Worm (Caenorhabditis elegans): Measurements from ENCODE around the gene F43D2.7.

Gene F43D2.7

DNA sequence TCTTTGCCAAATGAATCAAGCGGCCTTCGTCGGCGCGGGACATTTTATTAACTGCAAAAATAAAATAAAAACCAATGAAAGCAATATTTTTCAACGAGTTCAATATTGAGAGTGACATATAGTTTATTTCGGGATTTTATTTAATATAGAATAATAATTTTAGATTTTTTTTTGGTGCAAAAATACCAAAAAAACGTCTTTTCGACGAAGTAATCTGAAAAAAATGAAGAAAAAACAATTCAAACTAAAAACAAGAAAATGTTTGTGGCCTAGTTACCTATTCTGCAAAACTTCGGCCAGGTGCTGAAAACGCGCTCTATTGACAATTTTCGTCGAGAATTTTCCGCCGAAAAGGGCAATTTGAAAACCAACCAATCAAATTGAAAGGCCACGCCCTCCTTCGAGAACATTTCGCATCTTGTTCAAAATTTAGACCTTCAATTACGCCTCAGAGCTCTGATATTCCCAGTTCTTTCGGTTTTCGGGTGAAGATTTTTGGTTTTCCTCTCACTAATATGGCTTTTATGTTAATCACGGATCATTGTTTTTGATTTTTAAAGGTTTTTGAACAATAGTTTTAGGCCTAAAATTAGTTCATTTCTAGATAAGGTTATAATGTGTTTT, 45.6 kb upstream of the F43D2.7 start, which contains the start of gene C47E8.4 (continued):
- peak; percentile 100 for TF ChIP-seq fkh-8 (tag; optimal IDR thresholded peaks at IDR 0.05)
- no peak for TF ChIP-seq sptf-1 (tag; optimal IDR thresholded peaks at IDR 0.05)
- no peak for TF ChIP-seq ets-5 (GFP tag; IDR thresholded peaks at IDR 0.05)
- peak; percentile 95 for TF ChIP-seq aly-2 (tag; optimal IDR thresholded peaks at IDR 0.05)
- peak; percentile 98 for TF ChIP-seq jun-1 (tag; optimal IDR thresholded peaks at IDR 0.05)
- TF ChIP-seq tbx-2 (tag; optimal IDR thresholded peaks at IDR 0.05), result peak; percentile 100
- no peak for TF ChIP-seq ces-1 (GFP tag; optimal IDR thresholded peaks at IDR 0.05)
- peak; percentile 99 for TF ChIP-seq nhr-90 (tag; optimal IDR thresholded peaks at IDR 0.05; ENCODE audit: poor library complexity)
- peak; percentile 63 for TF ChIP-seq mef-2 (tag; optimal IDR thresholded peaks at IDR 0.05)
- TF ChIP-seq pag-3 (tag; optimal IDR thresholded peaks at IDR 0.05; ENCODE audit: borderline replicate concordance, insufficient read depth), result no peak
- peak; percentile 95 for TF ChIP-seq skn-1 (tag; optimal IDR thresholded peaks at IDR 0.05)
- TF ChIP-seq mep-1 (tag; optimal IDR thresholded peaks at IDR 0.05), result peak; percentile 98
- TF ChIP-seq ztf-4 (tag; optimal IDR thresholded peaks at IDR 0.05), result peak; percentile 98
- TF ChIP-seq blmp-1 (tag; optimal IDR thresholded peaks at IDR 0.05), result peak; percentile 80
- TF ChIP-seq pqm-1 (tag; optimal IDR thresholded peaks at IDR 0.05), result peak; percentile 70
- TF ChIP-seq ceh-8 (GFP tag; optimal IDR thresholded peaks at IDR 0.05), result peak; percentile 98
- peak; percentile 93 for TF ChIP-seq zag-1 (tag; optimal IDR thresholded peaks at IDR 0.05)
- peak; percentile 72 for TF ChIP-seq nhr-28 (tag; optimal IDR thresholded peaks at IDR 0.05)
- TF ChIP-seq mdl-1 (tag; optimal IDR thresholded peaks at IDR 0.05), result peak in 1 of 2 experiments; percentile 90
- peak; percentile 100 for TF ChIP-seq pax-3 (tag; optimal IDR thresholded peaks at IDR 0.05)
- peak; percentile 99 for TF ChIP-seq sox-4 (tag; optimal IDR thresholded peaks at IDR 0.05)
- TF ChIP-seq ceh-63 (GFP tag; optimal IDR thresholded peaks at IDR 0.05), result peak; percentile 96
- peak; percentile 88 for TF ChIP-seq ama-1 (optimal IDR thresholded peaks at IDR 0.05)
- TF ChIP-seq nhr-85 (tag), result peak; percentile 99
- peak; percentile 99 for TF ChIP-seq nhr-77 (tag; optimal IDR thresholded peaks at IDR 0.05)
- peak; percentile 83 for TF ChIP-seq nhr-76 (tag; optimal IDR thresholded peaks at IDR 0.05)
- TF ChIP-seq elt-2 (tag; optimal IDR thresholded peaks at IDR 0.05), result peak; percentile 90
- peak; percentile 99 for TF ChIP-seq fkh-4 (tag; optimal IDR thresholded peaks at IDR 0.05; ENCODE audit: borderline replicate concordance)
- TF ChIP-seq isw-1 (GFP tag; IDR thresholded peaks at IDR 0.05), result peak; percentile 100
- TF ChIP-seq hlh-4 (tag; optimal IDR thresholded peaks at IDR 0.05), result peak; percentile 65
- peak; percentile 99 for TF ChIP-seq unc-86 (tag; optimal IDR thresholded peaks at IDR 0.05)
- TF ChIP-seq snu-23 (GFP tag; optimal IDR thresholded peaks at IDR 0.05), result peak; percentile 99
- TF ChIP-seq ceh-88 (GFP tag; IDR thresholded peaks at IDR 0.05), result peak; percentile 96
- TF ChIP-seq ceh-90 (tag; optimal IDR thresholded peaks at IDR 0.05), result peak; percentile 96

DNA sequence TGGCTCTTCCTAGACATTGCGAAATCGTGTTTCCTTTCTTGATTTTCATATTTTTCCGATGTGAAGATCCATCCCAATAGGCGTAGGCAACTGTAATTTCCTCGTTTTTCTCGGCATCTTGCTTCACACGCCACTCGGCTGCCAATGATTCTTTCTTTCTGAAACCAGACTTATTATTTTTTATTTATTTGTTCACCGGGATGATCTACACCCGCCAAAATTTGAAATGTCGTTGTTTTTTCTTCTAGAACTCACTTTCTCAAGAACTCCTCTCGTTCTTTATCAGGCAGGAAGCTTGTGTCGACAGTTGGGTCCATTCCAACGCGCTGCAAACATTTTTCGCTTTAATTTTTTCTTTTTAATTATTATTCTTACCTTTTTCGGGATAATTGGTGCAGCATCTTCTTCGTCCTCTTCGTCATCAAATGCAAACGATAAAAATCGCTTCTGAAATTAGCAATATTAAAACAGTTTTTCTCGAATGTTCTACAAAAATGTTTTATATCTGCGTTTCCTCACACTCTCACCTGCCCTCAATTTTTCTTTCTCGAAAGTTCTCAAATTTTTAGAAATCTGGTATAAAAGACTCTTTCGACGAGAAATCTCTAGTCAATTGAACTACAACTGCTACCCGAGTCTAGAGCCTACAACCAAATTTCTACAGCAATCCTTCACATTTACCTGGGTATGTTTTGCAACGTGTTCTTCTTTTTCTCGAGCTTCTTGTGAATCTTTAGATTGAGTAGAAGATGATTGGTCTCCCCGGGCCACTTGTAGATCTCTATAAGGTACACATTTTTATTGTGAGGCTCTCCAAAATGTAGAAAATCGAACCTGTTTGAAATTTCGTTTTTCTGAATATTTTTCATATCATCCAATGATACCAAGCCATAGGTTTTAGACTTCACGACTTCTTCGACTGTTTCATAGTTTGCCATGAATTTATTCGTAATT, 44.7 kb upstream of the F43D2.7 start, which contains the start of gene hsp-90:
Gene hsp-90 (plus strand): TSS at position 560 of the 954 bp plus-strand sequence.
- TF ChIP-seq nhr-84 (tag; optimal IDR thresholded peaks at IDR 0.05) (no peak), efl-1 (optimal IDR thresholded peaks at IDR 0.05) (no peak), efl-1 (GFP tag; optimal IDR thresholded peaks at IDR 0.05 in 1 of 2) (peak in 1 of 2 experiments; percentile 50), snu-23 (GFP tag; optimal IDR thresholded peaks at IDR 0.05) (peak; percentile 3), ces-1 (GFP tag; optimal IDR thresholded peaks at IDR 0.05) (no peak), nhr-20 (tag; optimal IDR thresholded peaks at IDR 0.05) (peak; percentile 8)

DNA sequence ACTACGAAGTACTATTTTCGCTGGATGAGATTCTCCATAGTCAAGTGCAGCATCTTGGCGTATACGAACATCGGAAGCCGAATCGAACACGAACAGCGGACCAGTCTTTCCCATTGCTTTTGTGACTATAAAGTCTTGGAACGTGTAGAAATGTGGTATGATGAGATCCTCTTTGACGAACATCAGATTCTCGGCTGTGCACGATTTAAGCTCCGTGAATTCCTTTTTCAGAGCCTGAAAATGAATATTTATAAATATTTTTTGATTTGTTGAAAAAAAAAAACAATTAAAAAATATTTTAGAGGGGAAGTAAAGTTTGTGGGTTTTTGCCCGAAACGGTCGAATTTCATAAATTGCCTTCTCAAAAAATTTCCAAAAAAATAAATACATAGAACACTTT, 44.0 kb upstream of the F43D2.7 start:
- TF ChIP-seq efl-1 (optimal IDR thresholded peaks at IDR 0.05), result no peak
- TF ChIP-seq efl-1 (GFP tag; optimal IDR thresholded peaks at IDR 0.05 in 1 of 2), result peak in 1 of 2 experiments; percentile 90
- TF ChIP-seq ceh-82 (tag; optimal IDR thresholded peaks at IDR 0.05), result no peak
- TF ChIP-seq skn-1 (tag; optimal IDR thresholded peaks at IDR 0.05), result no peak
- no peak for TF ChIP-seq nhr-90 (tag; optimal IDR thresholded peaks at IDR 0.05; ENCODE audit: poor library complexity)
- no peak for TF ChIP-seq C04F5.9 (tag; optimal IDR thresholded peaks at IDR 0.05)
- no peak for TF ChIP-seq nhr-71 (tag; optimal IDR thresholded peaks at IDR 0.05)

All from whole organism, L1 larva.